Fruit fly (Drosophila melanogaster) whole organism, embryonic: ENCODE measurements around the gene CG34135.
A peak's percentile ranks its signal among the peaks of the same experiment; 100 is the strongest.

Experiments used
- Adf1 ChIP-seq: fragments of 200-800 bp; sonication (Bioruptor generic); IDR thresholded peaks from 2 replicates; pipeline ENCODE4 v1.3.6; 2022; ENCODE audit warnings: missing biosample characterization, missing genetic modification characterization
- Atf6 ChIP-seq: fragments of 200-800 bp; sonication (Bioruptor generic); IDR thresholded peaks from 2 replicates; pipeline ENCODE4 v1.3.6; 2022; ENCODE audit warnings: missing biosample characterization, missing genetic modification characterization
- B-H2 ChIP-seq: fragments of 200-800 bp; sonication (Bioruptor generic); optimal IDR thresholded peaks from 2 replicates; lab custom pipeline; 2018; ENCODE audit warnings: missing biosample characterization, mild to moderate bottlenecking, missing genetic modification characterization
- CG10147 ChIP-seq: fragments of 200-800 bp; sonication (Bioruptor generic); optimal IDR thresholded peaks from 2 replicates; lab custom pipeline; 2019; ENCODE audit warnings: missing biosample characterization, mild to moderate bottlenecking, missing genetic modification characterization, moderate library complexity
- CG10543 ChIP-seq: fragments of 200-800 bp; sonication (Bioruptor generic); optimal IDR thresholded peaks from 3 replicates; lab custom pipeline; 2017; ENCODE audit warnings: missing biosample characterization, mild to moderate bottlenecking, missing genetic modification characterization, moderate library complexity
- CG11504 ChIP-seq: fragments of 200-800 bp; sonication (Bioruptor generic); optimal IDR thresholded peaks from 3 replicates; lab custom pipeline; 2019; ENCODE audit warnings: missing biosample characterization, mild to moderate bottlenecking, missing genetic modification characterization, moderate library complexity
- CG12071 ChIP-seq: fragments of 200-800 bp; sonication (Bioruptor generic); optimal IDR thresholded peaks from 3 replicates; lab custom pipeline; 2018; ENCODE audit warnings: missing biosample characterization, mild to moderate bottlenecking, missing genetic modification characterization
- CG1233 ChIP-seq: fragments of 200-800 bp; sonication (Bioruptor generic); optimal IDR thresholded peaks from 4 replicates; lab custom pipeline; 2018; ENCODE audit warnings: missing biosample characterization, mild to moderate bottlenecking, missing genetic modification characterization
- CG13624 ChIP-seq: fragments of 200-800 bp; sonication (Bioruptor generic); optimal IDR thresholded peaks from 2 replicates; lab custom pipeline; 2016; ENCODE audit warnings: missing biosample characterization, missing genetic modification characterization
- CG14014 ChIP-seq: fragments of 200-800 bp; sonication (Bioruptor generic); IDR thresholded peaks from 2 replicates; pipeline ENCODE4 v1.3.6; 2022; ENCODE audit warnings: missing biosample characterization, missing genetic modification characterization
- CG14860 ChIP-seq: fragments of 200-800 bp; sonication (Bioruptor generic); IDR thresholded peaks from 3 replicates; pipeline ENCODE4 v1.3.6; 2022; ENCODE audit warnings: missing biosample characterization, missing genetic modification characterization; ENCODE audit not compliant: partially characterized antibody
- CG1792 ChIP-seq: fragments of 200-800 bp; sonication (Bioruptor generic); optimal IDR thresholded peaks from 2 replicates; lab custom pipeline; 2016; ENCODE audit warnings: missing biosample characterization, missing genetic modification characterization
- CG18599 ChIP-seq: fragments of 200-800 bp; sonication (Bioruptor generic); optimal IDR thresholded peaks from 3 replicates; lab custom pipeline; 2017; ENCODE audit warnings: missing biosample characterization, missing genetic modification characterization, mild to moderate bottlenecking, moderate library complexity, missing genetic modification reagents
- CG2199 ChIP-seq: fragments of 200-800 bp; sonication (Bioruptor generic); IDR thresholded peaks from 3 replicates; pipeline ENCODE4 v1.3.6; 2022; ENCODE audit warnings: missing biosample characterization, missing genetic modification characterization
- CG31388 ChIP-seq: fragments of 200-800 bp; sonication (Bioruptor generic); optimal IDR thresholded peaks from 2 replicates; lab custom pipeline; 2016; ENCODE audit warnings: missing biosample characterization, missing genetic modification characterization
- CG34376 ChIP-seq: fragments of 200-800 bp; sonication (Bioruptor generic); optimal IDR thresholded peaks from 2 replicates; lab custom pipeline; 2018; ENCODE audit warnings: missing biosample characterization, mild to moderate bottlenecking, missing genetic modification characterization
- CG3838 ChIP-seq: fragments of 200-800 bp; sonication (Bioruptor generic); optimal IDR thresholded peaks from 3 replicates; lab custom pipeline; 2016; ENCODE audit warnings: missing biosample characterization, missing genetic modification characterization
- CG6765 ChIP-seq: fragments of 200-800 bp; sonication (Bioruptor generic); optimal IDR thresholded peaks from 3 replicates; lab custom pipeline; 2017; ENCODE audit warnings: missing biosample characterization, mild to moderate bottlenecking, missing genetic modification characterization
- Dbx ChIP-seq: fragments of 200-800 bp; sonication (Bioruptor generic); IDR thresholded peaks from 3 replicates; pipeline ENCODE4 v1.3.6; 2022; ENCODE audit warnings: missing biosample characterization, missing genetic modification characterization
- E2f2 ChIP-seq: fragments of 200-800 bp; sonication (Bioruptor generic); IDR thresholded peaks from 2 replicates; pipeline ENCODE4 v1.3.6; 2022; ENCODE audit warnings: missing biosample characterization, missing genetic modification characterization
- Fer1 ChIP-seq: fragments of 200-800 bp; sonication (Bioruptor generic); optimal IDR thresholded peaks from 2 replicates; lab custom pipeline; 2017; ENCODE audit warnings: missing biosample characterization, mild to moderate bottlenecking, missing genetic modification characterization
- Hmr ChIP-seq: fragments of 200-800 bp; sonication (Bioruptor generic); optimal IDR thresholded peaks from 3 replicates; lab custom pipeline; 2017; ENCODE audit warnings: mild to moderate bottlenecking, missing biosample characterization, missing genetic modification reagents, missing genetic modification characterization
- MBD-R2 ChIP-seq: fragments of 200-800 bp; sonication (Bioruptor generic); IDR thresholded peaks from 2 replicates; pipeline ENCODE4 v1.3.6; 2022; ENCODE audit warnings: missing biosample characterization, missing genetic modification characterization
- MESR4 ChIP-seq: fragments of 200-800 bp; sonication (Bioruptor generic); optimal IDR thresholded peaks from 2 replicates; lab custom pipeline; 2018; ENCODE audit warnings: missing biosample characterization, mild to moderate bottlenecking, missing genetic modification characterization, moderate library complexity
- Med ChIP-seq: fragments of 200-800 bp; sonication (Bioruptor generic); peaks from one replicate; lab custom pipeline; 2016; ENCODE audit warnings: missing biosample characterization, missing genetic modification characterization, mild to moderate bottlenecking, inconsistent platforms, moderate library complexity
- NC2α ChIP-seq: fragments of 200-800 bp; sonication (Bioruptor generic); optimal IDR thresholded peaks from 2 replicates; lab custom pipeline; 2016; ENCODE audit warnings: missing biosample characterization, missing genetic modification characterization
- NFAT ChIP-seq: fragments of 200-800 bp; sonication (Bioruptor generic); IDR thresholded peaks from 2 replicates; pipeline ENCODE4 v1.3.6; 2022; ENCODE audit warnings: missing biosample characterization, missing genetic modification characterization
- PHDP ChIP-seq: fragments of 200-800 bp; sonication (Bioruptor generic); optimal IDR thresholded peaks from 3 replicates; lab custom pipeline; 2018; ENCODE audit warnings: missing biosample characterization, mild to moderate bottlenecking, missing genetic modification characterization, moderate library complexity
- Ptx1 ChIP-seq: fragments of 200-800 bp; sonication (Bioruptor generic); IDR thresholded peaks from 2 replicates; pipeline ENCODE4 v1.3.6; 2022; ENCODE audit warnings: missing biosample characterization, missing genetic modification characterization
- Sin3A ChIP-seq: fragments of >200 bp; optimal IDR thresholded peaks from 2 replicates; lab custom pipeline; 2018
- Sox102F ChIP-seq: fragments of 200-800 bp; sonication (Bioruptor generic); optimal IDR thresholded peaks from 2 replicates; lab custom pipeline; 2018; ENCODE audit warnings: missing biosample characterization, mild to moderate bottlenecking, missing genetic modification characterization, moderate library complexity
- Stat92E ChIP-seq, 3 experiments: fragments of >200 bp in 2 of 3; fragments of 200-800 bp in 1 of 3; sonication (Bioruptor generic) in 1 of 3; optimal IDR thresholded peaks; 2 replicates each; lab custom pipeline; 2017 to 2019; ENCODE audit warnings: missing biosample characterization in 3 of 3, missing genetic modification characterization in 3 of 3, mild to moderate bottlenecking in 1 of 3, moderate library complexity in 1 of 3
- abd-A ChIP-seq: fragments of 200-800 bp; sonication (Bioruptor generic); optimal IDR thresholded peaks from 3 replicates; lab custom pipeline; 2019; ENCODE audit warnings: missing biosample characterization, mild to moderate bottlenecking, missing genetic modification characterization, moderate library complexity
- chm ChIP-seq: fragments of 200-800 bp; sonication (Bioruptor generic); IDR thresholded peaks from 2 replicates; pipeline ENCODE4 v1.3.6; 2022; ENCODE audit warnings: missing biosample characterization, missing genetic modification characterization
- dysf ChIP-seq: fragments of 200-800 bp; sonication (Bioruptor generic); IDR thresholded peaks from 3 replicates; pipeline ENCODE4 v1.3.6; 2022; ENCODE audit warnings: missing biosample characterization, missing genetic modification characterization
- eve ChIP-seq, 2 experiments: fragments of >200 bp; optimal IDR thresholded peaks; 2 replicates each; lab custom pipeline; 2017; ENCODE audit warnings: missing biosample characterization in 2 of 2, missing genetic modification characterization in 2 of 2
- gce ChIP-seq: fragments of 200-800 bp; sonication (Bioruptor generic); IDR thresholded peaks from 3 replicates; pipeline ENCODE4 v1.3.6; 2022; ENCODE audit warnings: missing biosample characterization, missing genetic modification characterization
- gro ChIP-seq: fragments of 200-800 bp; sonication (Bioruptor generic); optimal IDR thresholded peaks from 2 replicates; lab custom pipeline; 2016; ENCODE audit warnings: missing biosample characterization, missing genetic modification characterization
- ham ChIP-seq: fragments of 200-800 bp; sonication (Bioruptor generic); IDR thresholded peaks from 2 replicates; pipeline ENCODE4 v1.3.6; 2022; ENCODE audit warnings: missing biosample characterization, missing genetic modification characterization
- hbn ChIP-seq: fragments of 200-800 bp; sonication (Bioruptor generic); IDR thresholded peaks from 2 replicates; pipeline ENCODE4 v1.3.6; 2022; ENCODE audit warnings: missing biosample characterization, missing genetic modification characterization; ENCODE audit not compliant: partially characterized antibody
- hkb ChIP-seq, 2 experiments: fragments of 200-800 bp in 1 of 2; fragments of >200 bp in 1 of 2; sonication (Bioruptor generic) in 1 of 2; IDR thresholded peaks in 1 of 2; optimal IDR thresholded peaks in 1 of 2; 2 replicates each; pipeline versions ENCODE4 v1.3.6 to Lab custom; 2017 to 2022; ENCODE audit warnings: missing biosample characterization in 1 of 2, missing genetic modification characterization in 1 of 2
- kah ChIP-seq: fragments of 200-800 bp; sonication (Bioruptor generic); optimal IDR thresholded peaks from 2 replicates; lab custom pipeline; 2018; ENCODE audit warnings: missing biosample characterization, mild to moderate bottlenecking, missing genetic modification characterization
- otp ChIP-seq: fragments of 200-800 bp; sonication (Bioruptor generic); IDR thresholded peaks from 3 replicates; pipeline ENCODE4, ENCODE4 v1.3.6; 2022; ENCODE audit warnings: missing biosample characterization, missing genetic modification characterization
- pros ChIP-seq: fragments of 200-800 bp; sonication (Bioruptor generic); optimal IDR thresholded peaks from 3 replicates; lab custom pipeline; 2019; ENCODE audit warnings: missing biosample characterization, mild to moderate bottlenecking, missing genetic modification characterization, moderate library complexity
- rib ChIP-seq: fragments of 200-800 bp; sonication (Bioruptor generic); IDR thresholded peaks from 2 replicates; pipeline ENCODE4 v1.3.6; 2022; ENCODE audit warnings: missing biosample characterization, missing genetic modification characterization
- schlank ChIP-seq: fragments of 200-800 bp; sonication (Bioruptor generic); optimal IDR thresholded peaks from 2 replicates; lab custom pipeline; 2018; ENCODE audit warnings: missing biosample characterization, mild to moderate bottlenecking, missing genetic modification characterization
- seq ChIP-seq: fragments of 200-800 bp; sonication (Bioruptor generic); IDR thresholded peaks from 2 replicates; pipeline ENCODE4 v1.3.6; 2022; ENCODE audit warnings: missing biosample characterization, missing genetic modification characterization
- tap ChIP-seq: fragments of 200-800 bp; optimal IDR thresholded peaks from 3 replicates; lab custom pipeline; 2019; ENCODE audit warnings: missing biosample characterization, mild to moderate bottlenecking, missing genetic modification characterization, moderate library complexity
- wek ChIP-seq: fragments of 200-800 bp; sonication (Bioruptor generic); optimal IDR thresholded peaks from 3 replicates; lab custom pipeline; 2018; ENCODE audit warnings: missing biosample characterization, mild to moderate bottlenecking, missing genetic modification characterization, moderate library complexity
- zen ChIP-seq: fragments of 200-800 bp; sonication (Bioruptor generic); optimal IDR thresholded peaks from 3 replicates; lab custom pipeline; 2018; ENCODE audit warnings: missing biosample characterization, mild to moderate bottlenecking, missing genetic modification characterization, moderate library complexity

CG34135 gene

DNA sequence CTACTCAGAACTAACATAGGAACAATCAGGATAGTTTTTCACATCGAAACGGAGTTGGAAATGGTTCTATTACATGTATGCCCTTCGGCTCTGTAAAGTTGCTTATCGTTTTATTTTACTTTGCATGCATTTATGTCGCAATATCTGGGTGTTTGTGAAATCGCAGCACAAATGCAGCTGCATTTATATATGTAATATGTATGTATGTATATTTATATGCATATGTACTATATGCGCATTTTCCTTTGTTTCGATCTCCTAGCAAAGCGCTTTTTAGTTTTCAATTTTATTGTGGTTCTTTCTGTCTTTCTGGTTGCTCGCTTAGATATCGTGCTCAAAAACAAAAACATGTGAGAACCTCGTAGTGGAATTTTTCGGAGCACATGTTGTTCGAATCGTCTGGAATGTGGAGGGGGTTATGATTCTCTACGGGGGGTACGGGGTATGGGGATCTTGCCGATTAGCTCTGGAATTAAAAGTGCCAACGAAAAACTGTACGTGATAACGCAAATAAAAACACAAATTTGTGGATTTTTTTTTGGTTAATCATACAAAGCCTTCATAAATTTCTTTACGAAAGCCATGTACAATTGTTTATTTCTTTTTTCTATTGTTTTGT lies 46.1 kb upstream of the CG34135 start (continued):
- TF ChIP-seq CG12071 (GFP tag; lab: Kevin White, UChicago) (no peak), CG31388 (GFP tag; lab: Kevin White, UChicago) (no peak), CG1792 (no peak), NC2α (GFP tag; lab: Kevin White, UChicago) (no peak), pros (GFP tag; lab: Kevin White, UChicago) (no peak), CG34376 (GFP tag; lab: Kevin White, UChicago) (peak; percentile 72), Med (no peak), B-H2 (peak; percentile 51), CG6765 (GFP tag; lab: Kevin White, UChicago) (peak; percentile 10), E2f2 (GFP tag; lab: Robert Waterston, UW) (no peak), Atf6 (peak; percentile 49), hbn (GFP tag; lab: Robert Waterston, UW) (no peak), otp (GFP tag; lab: Robert Waterston, UW) (no peak), CG10147 (GFP tag; lab: Kevin White, UChicago) (peak; percentile 32), Dbx (GFP tag; lab: Robert Waterston, UW) (0 out of 3 replicates have a peak, but pooled peaks have one; percentile 46), Hmr (GFP tag; lab: Kevin White, UChicago) (peak; percentile 12), CG13624 (GFP tag; lab: Kevin White, UChicago) (no peak), CG18599 (GFP tag; lab: Kevin White, UChicago) (peak; percentile 48), chm (GFP tag; lab: Robert Waterston, UW) (0 out of 2 replicates have a peak, but pooled peaks have one; percentile 46), Fer1 (GFP tag; lab: Kevin White, UChicago) (peak; percentile 36), wek (GFP tag; lab: Kevin White, UChicago) (no peak), dysf (no peak), CG14860 (GFP tag; lab: Robert Waterston, UW) (no peak), CG3838 (no peak), MBD-R2 (GFP tag; lab: Robert Waterston, UW) (no peak), eve (GFP tag; optimal IDR thresholded peaks at IDR 0.05; lab: Kevin White, UChicago) (no peak), abd-A (tag; lab: Kevin White, UChicago) (peak; percentile 51), ham (no peak), rib (GFP tag; lab: Robert Waterston, UW) (peak; percentile 34; the same call in 1 of the 2 replicates), CG10543 (GFP tag; lab: Kevin White, UChicago) (peak; percentile 81), Ptx1 (GFP tag; lab: Robert Waterston, UW) (no peak), tap (tag; lab: Kevin White, UChicago) (no peak), gro (GFP tag; lab: Kevin White, UChicago) (no peak), schlank (tag; lab: Kevin White, UChicago) (no peak), CG14014 (GFP tag; lab: Robert Waterston, UW) (no peak), Sin3A (lab: Kevin White, UChicago) (no peak), Stat92E (GFP tag; optimal IDR thresholded peaks at IDR 0.05; lab: Kevin White, UChicago) (peak in 1 of 3 experiments; percentile 32), Adf1 (GFP tag; lab: Robert Waterston, UW) (peak; percentile 9; the same call in 1 of the 2 replicates), CG1233 (GFP tag; lab: Kevin White, UChicago) (peak; percentile 18), PHDP (tag; lab: Kevin White, UChicago) (no peak), gce (GFP tag; lab: Robert Waterston, UW) (no peak), hkb (optimal IDR thresholded peaks at IDR 0.05; lab: Kevin White, UChicago) (no peak), hkb (GFP tag; IDR thresholded peaks at IDR 0.05; lab: Robert Waterston, UW) (peak; percentile 49; the same call in 1 of the 2 replicates), seq (no peak), CG2199 (peak; percentile 67; the same call in 1 of the 3 replicates), zen (no peak), Sox102F (GFP tag; lab: Kevin White, UChicago) (no peak), kah (no peak), MESR4 (GFP tag; lab: Kevin White, UChicago) (no peak), NFAT (peak; percentile 92), CG11504 (no peak)
